Fruit fly (Drosophila melanogaster): ENCODE results near the gene bigmax.

bigmax gene

dm6 chr3R:27272233-27272632 lies 16.1 kb downstream of the bigmax start:
- TF ChIP-seq CG9817 (tag; optimal IDR thresholded peaks at IDR 0.05) = no peak
- peak; percentile 32 for TF ChIP-seq sqz (GFP tag; optimal IDR thresholded peaks at IDR 0.05)
- TF ChIP-seq H2.0 (GFP tag; IDR thresholded peaks at IDR 0.05) = no peak
- peak; percentile 41 for TF ChIP-seq CG9797 (GFP tag; optimal IDR thresholded peaks at IDR 0.05)
- TF ChIP-seq stc (GFP tag; IDR thresholded peaks at IDR 0.05) = no peak
- TF ChIP-seq wdn (GFP tag; IDR thresholded peaks at IDR 0.05) = no peak
- TF ChIP-seq repo (GFP tag; optimal IDR thresholded peaks at IDR 0.05) = no peak
- TF ChIP-seq stwl (tag; optimal IDR thresholded peaks at IDR 0.05) = no peak
- TF ChIP-seq gfzf (GFP tag; optimal IDR thresholded peaks at IDR 0.05) = peak; percentile 78
- TF ChIP-seq Myb (GFP tag; optimal IDR thresholded peaks at IDR 0.05) = peak; percentile 23
- TF ChIP-seq CG13424 (tag; optimal IDR thresholded peaks at IDR 0.05) = no peak
- TF ChIP-seq CG32772 (GFP tag; IDR thresholded peaks at IDR 0.05) = 0 out of 2 replicates have a peak, but pooled peaks have one; percentile 40
- TF ChIP-seq az2 (GFP tag; optimal IDR thresholded peaks at IDR 0.05) = no peak
- peak; percentile 23 for TF ChIP-seq CG14710 (tag; optimal IDR thresholded peaks at IDR 0.05)
- peak; percentile 41; the same call in 1 of the 2 replicates for TF ChIP-seq E2f2 (GFP tag; IDR thresholded peaks at IDR 0.05)
- TF ChIP-seq CG1602 (GFP tag; optimal IDR thresholded peaks at IDR 0.05) = no peak
- TF ChIP-seq Blimp-1 (GFP tag; optimal IDR thresholded peaks at IDR 0.05) = no peak
- no peak for TF ChIP-seq sens-2 (GFP tag; IDR thresholded peaks at IDR 0.05)
- TF ChIP-seq crol (GFP tag; IDR thresholded peaks at IDR 0.05) = no peak
- TF ChIP-seq NFAT (GFP tag; IDR thresholded peaks at IDR 0.05) = no peak
- TF ChIP-seq Optix (GFP tag; IDR thresholded peaks at IDR 0.05) = no peak
- TF ChIP-seq Drgx (GFP tag; IDR thresholded peaks at IDR 0.05) = no peak
- TF ChIP-seq dm (GFP tag; optimal IDR thresholded peaks at IDR 0.05) = no peak
- TF ChIP-seq phol (tag; optimal IDR thresholded peaks at IDR 0.05) = peak; percentile 31
- no peak for TF ChIP-seq dpn (GFP tag; optimal IDR thresholded peaks at IDR 0.05)
- no peak for TF ChIP-seq cg (GFP tag; optimal IDR thresholded peaks at IDR 0.05)
- TF ChIP-seq Max (GFP tag; optimal IDR thresholded peaks at IDR 0.05) = no peak
- peak; percentile 7 for TF ChIP-seq pzg (GFP tag; optimal IDR thresholded peaks at IDR 0.05)
- TF ChIP-seq Atf3 (GFP tag; optimal IDR thresholded peaks at IDR 0.05) = no peak
- TF ChIP-seq slbo (GFP tag; IDR thresholded peaks at IDR 0.05) = no peak
- no peak for TF ChIP-seq pnt (GFP tag; optimal IDR thresholded peaks at IDR 0.05)
- no peak for TF ChIP-seq twi (tag; optimal IDR thresholded peaks at IDR 0.05)
- no peak for TF ChIP-seq pho (GFP tag; optimal IDR thresholded peaks at IDR 0.05)
- TF ChIP-seq TFAM (GFP tag; optimal IDR thresholded peaks at IDR 0.05) = no peak
- no peak for TF ChIP-seq CG11695 (GFP tag; IDR thresholded peaks at IDR 0.05)
- TF ChIP-seq ac (GFP tag; optimal IDR thresholded peaks at IDR 0.05) = no peak
- no peak for TF ChIP-seq CG10565 (GFP tag; optimal IDR thresholded peaks at IDR 0.05)
- no peak for TF ChIP-seq shn (GFP tag; optimal IDR thresholded peaks at IDR 0.05)
- TF ChIP-seq sim (GFP tag; IDR thresholded peaks at IDR 0.05) = no peak
- no peak for TF ChIP-seq Dfd (GFP tag; optimal IDR thresholded peaks at IDR 0.05)
- TF ChIP-seq CG3726 (GFP tag; IDR thresholded peaks at IDR 0.05) = no peak
- no peak for TF ChIP-seq CG5180 (GFP tag; optimal IDR thresholded peaks at IDR 0.05)
- no peak for TF ChIP-seq CG17361 (GFP tag; IDR thresholded peaks at IDR 0.05)
- no peak for TF ChIP-seq NfI (GFP tag; optimal IDR thresholded peaks at IDR 0.05)
- no peak for TF ChIP-seq Gsc (GFP tag; IDR thresholded peaks at IDR 0.05)
- no peak for TF ChIP-seq lola (GFP tag; optimal IDR thresholded peaks at IDR 0.05)
- TF ChIP-seq CG1792 (GFP tag; optimal IDR thresholded peaks at IDR 0.05) = no peak
- TF ChIP-seq MBD-R2 (GFP tag; IDR thresholded peaks at IDR 0.05) = peak; percentile 52
- TF ChIP-seq pros (GFP tag; optimal IDR thresholded peaks at IDR 0.05) = no peak
- TF ChIP-seq slp2 (GFP tag; optimal IDR thresholded peaks at IDR 0.05) = no peak
- TF ChIP-seq CG10543 (GFP tag; optimal IDR thresholded peaks at IDR 0.05) = no peak
- TF ChIP-seq sens (GFP tag) = peak; percentile 72
- TF ChIP-seq odd (GFP tag; optimal IDR thresholded peaks at IDR 0.05) = no peak

Measured in whole organism, embryonic.